Fruit fly (Drosophila melanogaster): ENCODE data around the gene CG4995.

CG4995 gene

DNA sequence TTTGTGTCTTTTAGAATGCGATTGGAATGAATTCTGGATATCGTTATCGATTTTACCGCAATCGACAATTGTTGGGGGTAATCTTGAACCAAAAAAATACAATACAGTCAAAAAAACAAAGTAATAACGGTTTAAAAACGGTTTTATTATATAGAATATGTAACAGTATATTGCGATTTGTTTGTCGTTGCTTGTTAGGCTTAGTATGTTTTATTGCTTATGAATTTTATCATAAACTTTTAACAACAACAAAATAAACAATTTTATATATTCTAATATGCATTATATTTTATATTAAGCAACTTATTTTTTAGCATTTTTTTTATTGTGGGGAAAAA lies 22.5 kb upstream of the CG4995 start, which contains the start of gene CYLD (continued):
- TF ChIP-seq emc (GFP tag; optimal IDR thresholded peaks at IDR 0.05) = no peak
- TF ChIP-seq CG4328 (GFP tag; optimal IDR thresholded peaks at IDR 0.05) = no peak
- no peak for TF ChIP-seq CG4282 (GFP tag; optimal IDR thresholded peaks at IDR 0.05)
- no peak for TF ChIP-seq CG8478 (optimal IDR thresholded peaks at IDR 0.05)
- peak; percentile 77 for TF ChIP-seq phol (tag; optimal IDR thresholded peaks at IDR 0.05)
- TF ChIP-seq gfzf (GFP tag; optimal IDR thresholded peaks at IDR 0.05) = peak; percentile 37
- TF ChIP-seq Ravus (GFP tag; IDR thresholded peaks at IDR 0.05) = no peak; the same call in 1 of the 2 replicates
- peak; percentile 47 for TF ChIP-seq NfI (GFP tag; optimal IDR thresholded peaks at IDR 0.05)
- TF ChIP-seq crp (GFP tag; optimal IDR thresholded peaks at IDR 0.05) = no peak
- no peak for TF ChIP-seq Antp (GFP tag; optimal IDR thresholded peaks at IDR 0.05)
- no peak; the same call in 2 of the 3 replicates for TF ChIP-seq Aef1 (GFP tag; IDR thresholded peaks at IDR 0.05)
- no peak for TF ChIP-seq pb (GFP tag; optimal IDR thresholded peaks at IDR 0.05)
- TF ChIP-seq CG10267 (tag; optimal IDR thresholded peaks at IDR 0.05) = peak; percentile 77
- no peak for TF ChIP-seq CG10959 (GFP tag; IDR thresholded peaks at IDR 0.05)
- peak; percentile 57 for TF ChIP-seq Sox100B (GFP tag; optimal IDR thresholded peaks at IDR 0.05)
- peak; percentile 57 for TF ChIP-seq CG6683 (GFP tag; optimal IDR thresholded peaks at IDR 0.05)
- TF ChIP-seq Doc2 (GFP tag; IDR thresholded peaks at IDR 0.05) = no peak
- no peak for TF ChIP-seq CG7987 (GFP tag; optimal IDR thresholded peaks at IDR 0.05)
- TF ChIP-seq CG1647 (GFP tag; optimal IDR thresholded peaks at IDR 0.05) = no peak
- no peak for TF ChIP-seq ham (GFP tag; IDR thresholded peaks at IDR 0.05)
- TF ChIP-seq CG15479 (GFP tag; optimal IDR thresholded peaks at IDR 0.05) = no peak
- no peak for TF ChIP-seq fd102C (GFP tag; optimal IDR thresholded peaks at IDR 0.05)
- TF ChIP-seq CG11695 (GFP tag; IDR thresholded peaks at IDR 0.05) = peak; percentile 75
- TF ChIP-seq Hmr (GFP tag; optimal IDR thresholded peaks at IDR 0.05) = no peak
- TF ChIP-seq CG17802 (tag; optimal IDR thresholded peaks at IDR 0.05) = no peak
- TF ChIP-seq ara (GFP tag; IDR thresholded peaks at IDR 0.05) = peak; percentile 55; the same call in 1 of the 2 replicates
- peak; percentile 96 for TF ChIP-seq sens (GFP tag)
- no peak for TF ChIP-seq CG1832 (GFP tag; optimal IDR thresholded peaks at IDR 0.05)
- TF ChIP-seq gce (GFP tag; IDR thresholded peaks at IDR 0.05) = no peak
- peak; percentile 61; the same call in 2 of the 3 replicates for TF ChIP-seq tgo (GFP tag; IDR thresholded peaks at IDR 0.05)
- no peak for TF ChIP-seq da (GFP tag; optimal IDR thresholded peaks at IDR 0.05)
- TF ChIP-seq CG10565 (GFP tag; optimal IDR thresholded peaks at IDR 0.05) = no peak
- TF ChIP-seq Abd-B (GFP tag; optimal IDR thresholded peaks at IDR 0.05) = no peak
- TF ChIP-seq nau (GFP tag; optimal IDR thresholded peaks at IDR 0.05) = no peak
- TF ChIP-seq CG12104 (GFP tag; optimal IDR thresholded peaks at IDR 0.05) = peak; percentile 15
- TF ChIP-seq CrebB (tag; optimal IDR thresholded peaks at IDR 0.05) = no peak
- no peak for TF ChIP-seq NC2α (GFP tag; optimal IDR thresholded peaks at IDR 0.05)
- peak; percentile 53 for TF ChIP-seq lilli (GFP tag; optimal IDR thresholded peaks at IDR 0.05)
- TF ChIP-seq crol (GFP tag; IDR thresholded peaks at IDR 0.05) = no peak
- TF ChIP-seq CG33557 (GFP tag; optimal IDR thresholded peaks at IDR 0.05) = peak; percentile 6
- peak; percentile 68 for TF ChIP-seq D19A (tag; optimal IDR thresholded peaks at IDR 0.05)
- TF ChIP-seq Drgx (GFP tag; IDR thresholded peaks at IDR 0.05) = peak; percentile 68
- TF ChIP-seq CG10366 (GFP tag; IDR thresholded peaks at IDR 0.05) = peak; percentile 41; the same call in 1 of the 2 replicates
- no peak for TF ChIP-seq CG15073 (GFP tag; optimal IDR thresholded peaks at IDR 0.05)
- peak; percentile 77 for TF ChIP-seq Xbp1 (GFP tag; optimal IDR thresholded peaks at IDR 0.05)
- no peak for TF ChIP-seq CG7928 (GFP tag; optimal IDR thresholded peaks at IDR 0.05)
- peak; percentile 83 for TF ChIP-seq CG8924 (tag; optimal IDR thresholded peaks at IDR 0.05)
- TF ChIP-seq CG34224 (GFP tag; IDR thresholded peaks at IDR 0.05; ENCODE audit: partially characterized antibody) = peak; percentile 35; the same call in 1 of the 3 replicates
- no peak for TF ChIP-seq CG5180 (GFP tag; optimal IDR thresholded peaks at IDR 0.05)
- peak; percentile 70 for TF ChIP-seq odd (GFP tag; optimal IDR thresholded peaks at IDR 0.05)
- TF ChIP-seq CG17568 (GFP tag; optimal IDR thresholded peaks at IDR 0.05) = no peak
- TF ChIP-seq Elba2 (GFP tag; optimal IDR thresholded peaks at IDR 0.05) = no peak
